Fruit fly (Drosophila melanogaster): ENCODE results near the gene tadr.

DNA sequence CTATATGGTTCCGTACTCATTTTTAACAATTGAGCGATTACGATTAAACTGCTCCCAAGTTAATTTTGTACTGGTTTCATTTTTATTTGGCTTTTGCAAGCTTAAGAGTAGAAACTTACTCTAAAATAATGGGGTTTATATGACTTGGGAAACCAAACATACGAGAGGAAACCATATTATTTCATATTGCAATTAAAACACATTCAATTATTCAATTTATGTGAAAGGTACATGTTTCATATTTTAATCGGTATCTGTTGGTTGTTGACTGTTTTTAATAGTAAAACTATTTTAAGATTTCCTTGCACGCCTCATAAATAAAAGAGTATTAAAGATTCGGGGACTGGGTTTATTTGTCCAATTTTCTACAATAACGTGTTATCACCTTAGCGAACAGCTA lies 9.1 kb downstream of the tadr start, which contains the start of gene CG33510:
- TF ChIP-seq topi (GFP tag; optimal IDR thresholded peaks at IDR 0.05) (no peak), CG16779 (tag; optimal IDR thresholded peaks at IDR 0.05) (no peak)
